Fruit fly (Drosophila melanogaster) whole organism, prepupa: ENCODE results near the gene CG5966.
A peak's percentile ranks its signal among the peaks of the same experiment; 100 is the strongest.

Experiments used
- CG10631 ChIP-seq: fragments of 200-800 bp; sonication (Bioruptor generic); optimal IDR thresholded peaks from 2 replicates; lab custom pipeline; 2016; ENCODE audit warnings: missing biosample characterization, missing genetic modification characterization
- CG11294 ChIP-seq: fragments of 200-800 bp; sonication (Bioruptor generic); IDR thresholded peaks from 2 replicates; pipeline ENCODE4 v1.3.6; 2022; ENCODE audit warnings: missing biosample characterization, missing genetic modification characterization
- CG1621 ChIP-seq: fragments of 200-800 bp; sonication (Bioruptor generic); optimal IDR thresholded peaks from 3 replicates; lab custom pipeline; 2018; ENCODE audit warnings: missing biosample characterization, mild to moderate bottlenecking, missing genetic modification characterization
- CG3032 ChIP-seq: fragments of 200-800 bp; optimal IDR thresholded peaks from 2 replicates; lab custom pipeline; 2019; ENCODE audit warnings: missing biosample characterization, mild to moderate bottlenecking, missing genetic modification characterization, moderate library complexity
- CG31627 ChIP-seq: fragments of 200-800 bp; sonication (Bioruptor generic); optimal IDR thresholded peaks from 3 replicates; lab custom pipeline; 2016; ENCODE audit warnings: missing biosample characterization, missing genetic modification characterization
- CG32006 ChIP-seq: fragments of 200-800 bp; sonication (Bioruptor generic); optimal IDR thresholded peaks from 3 replicates; lab custom pipeline; 2017; ENCODE audit warnings: missing biosample characterization, mild to moderate bottlenecking, missing genetic modification characterization
- CG34406 ChIP-seq: fragments of 200-800 bp; sonication (Bioruptor generic); optimal IDR thresholded peaks from 3 replicates; lab custom pipeline; 2016; ENCODE audit warnings: missing biosample characterization, missing genetic modification characterization
- CG4318 ChIP-seq: fragments of 200-800 bp; sonication (Bioruptor generic); optimal IDR thresholded peaks from 3 replicates; lab custom pipeline; 2017; ENCODE audit warnings: missing biosample characterization, mild to moderate bottlenecking, missing genetic modification characterization
- CG6276 ChIP-seq: fragments of 200-800 bp; sonication (Bioruptor generic); optimal IDR thresholded peaks from 2 replicates; lab custom pipeline; 2017; ENCODE audit warnings: missing biosample characterization, mild to moderate bottlenecking, missing genetic modification characterization
- CG6792 ChIP-seq: fragments of 200-800 bp; sonication (Bioruptor generic); optimal IDR thresholded peaks from 3 replicates; lab custom pipeline; 2016; ENCODE audit warnings: missing biosample characterization, missing genetic modification characterization
- CG6808 ChIP-seq: fragments of 200-800 bp; sonication (Bioruptor generic); optimal IDR thresholded peaks from 3 replicates; lab custom pipeline; 2017; ENCODE audit warnings: missing biosample characterization, missing genetic modification characterization, mild to moderate bottlenecking, moderate library complexity, missing genetic modification reagents
- CG6854 ChIP-seq: fragments of 200-800 bp; sonication (Bioruptor generic); optimal IDR thresholded peaks from 2 replicates; lab custom pipeline; 2017; ENCODE audit warnings: missing biosample characterization, mild to moderate bottlenecking, missing genetic modification characterization
- CG7368 ChIP-seq: fragments of 200-800 bp; sonication (Bioruptor generic); optimal IDR thresholded peaks from 3 replicates; lab custom pipeline; 2016; ENCODE audit warnings: missing biosample characterization, missing genetic modification characterization
- CG8119 ChIP-seq: fragments of 200-800 bp; sonication (Bioruptor generic); IDR thresholded peaks from 3 replicates; pipeline ENCODE4 v1.3.6; 2022; ENCODE audit warnings: missing biosample characterization, missing genetic modification characterization
- CG8632 ChIP-seq: fragments of 200-800 bp; sonication (Bioruptor generic); optimal IDR thresholded peaks from 3 replicates; lab custom pipeline; 2016; ENCODE audit warnings: missing biosample characterization, missing genetic modification characterization
- CG9139 ChIP-seq: fragments of 200-800 bp; sonication (Bioruptor generic); optimal IDR thresholded peaks from 3 replicates; lab custom pipeline; 2017; ENCODE audit warnings: missing biosample characterization, mild to moderate bottlenecking, missing genetic modification characterization
- Eip75B ChIP-seq: fragments of 200-800 bp; sonication (Bioruptor generic); optimal IDR thresholded peaks from 3 replicates; lab custom pipeline; 2016; ENCODE audit warnings: missing biosample characterization, missing genetic modification characterization
- Eip78C ChIP-seq: fragments of 200-800 bp; sonication (Bioruptor generic); peaks from one replicate; lab custom pipeline; 2016; ENCODE audit warnings: missing biosample characterization, missing genetic modification characterization
- Ets21C ChIP-seq: fragments of 200-800 bp; sonication (Bioruptor generic); optimal IDR thresholded peaks from 3 replicates; lab custom pipeline; 2016; ENCODE audit warnings: missing biosample characterization, missing genetic modification characterization
- Gug ChIP-seq: fragments of 200-800 bp; sonication (Bioruptor generic); IDR thresholded peaks from 2 replicates; pipeline ENCODE4 v1.3.6; 2022; ENCODE audit warnings: missing biosample characterization, missing genetic modification characterization
- Hr38 ChIP-seq: sonication (Bioruptor generic); optimal IDR thresholded peaks from 2 replicates; lab custom pipeline; 2016; ENCODE audit warnings: missing biosample characterization, missing genetic modification characterization
- Hr39 ChIP-seq: fragments of 200-800 bp; sonication (Bioruptor generic); optimal IDR thresholded peaks from 2 replicates; lab custom pipeline; 2016; ENCODE audit warnings: missing biosample characterization, missing genetic modification characterization
- Lpt ChIP-seq: fragments of 200-800 bp; sonication (Bioruptor generic); optimal IDR thresholded peaks from 3 replicates; lab custom pipeline; 2016; ENCODE audit warnings: missing biosample characterization, missing genetic modification characterization
- Met ChIP-seq: fragments of 200-800 bp; sonication (Bioruptor generic); optimal IDR thresholded peaks from 3 replicates; lab custom pipeline; 2016; ENCODE audit warnings: missing biosample characterization, missing genetic modification characterization
- Smox ChIP-seq: fragments of 200-800 bp; sonication (Bioruptor generic); optimal IDR thresholded peaks from 3 replicates; lab custom pipeline; 2016; ENCODE audit warnings: missing biosample characterization, missing genetic modification characterization
- Sox102F ChIP-seq: fragments of 200-800 bp; sonication (Bioruptor generic); optimal IDR thresholded peaks from 2 replicates; lab custom pipeline; 2016; ENCODE audit warnings: missing biosample characterization, mild to moderate bottlenecking, missing genetic modification characterization
- Sox14 ChIP-seq: fragments of 200-800 bp; sonication (Bioruptor generic); optimal IDR thresholded peaks from 3 replicates; lab custom pipeline; 2016; ENCODE audit warnings: missing biosample characterization, missing genetic modification characterization
- Sox15 ChIP-seq: fragments of 200-800 bp; sonication (Bioruptor generic); optimal IDR thresholded peaks from 3 replicates; lab custom pipeline; 2016; ENCODE audit warnings: missing biosample characterization, missing genetic modification characterization
- acj6 ChIP-seq: fragments of 200-800 bp; sonication (Bioruptor generic); optimal IDR thresholded peaks from 3 replicates; lab custom pipeline; 2016; ENCODE audit warnings: missing biosample characterization, missing genetic modification characterization
- dac ChIP-seq: fragments of 200-800 bp; sonication (Bioruptor generic); optimal IDR thresholded peaks from 2 replicates; lab custom pipeline; 2017; ENCODE audit warnings: missing biosample characterization, mild to moderate bottlenecking, missing genetic modification characterization
- dsx ChIP-seq: fragments of 200-800 bp; optimal IDR thresholded peaks from 3 replicates; lab custom pipeline; 2019; ENCODE audit warnings: missing biosample characterization, mild to moderate bottlenecking, missing genetic modification characterization, moderate library complexity; ENCODE audit not compliant: poor library complexity, severe bottlenecking
- eg ChIP-seq: fragments of 200-800 bp; sonication (Bioruptor generic); IDR thresholded peaks from 3 replicates; pipeline ENCODE4 v1.3.6; 2022; ENCODE audit warnings: missing biosample characterization, missing genetic modification characterization
- fd59A ChIP-seq: fragments of 200-800 bp; sonication (Bioruptor generic); optimal IDR thresholded peaks from 2 replicates; lab custom pipeline; 2017; ENCODE audit warnings: missing biosample characterization, mild to moderate bottlenecking, missing genetic modification characterization, missing genetic modification reagents
- fd85E ChIP-seq: fragments of 200-800 bp; sonication (Bioruptor generic); optimal IDR thresholded peaks from 3 replicates; lab custom pipeline; 2016; ENCODE audit warnings: missing biosample characterization, missing genetic modification characterization
- fkh ChIP-seq: fragments of 200-800 bp; sonication (Bioruptor generic); optimal IDR thresholded peaks from 3 replicates; lab custom pipeline; 2017; ENCODE audit warnings: missing biosample characterization, mild to moderate bottlenecking, missing genetic modification characterization, moderate library complexity
- net ChIP-seq: fragments of 200-800 bp; sonication (Bioruptor generic); optimal IDR thresholded peaks from 3 replicates; lab custom pipeline; 2016; ENCODE audit warnings: missing biosample characterization, missing genetic modification characterization
- pdm3 ChIP-seq: fragments of 200-800 bp; sonication (Bioruptor generic); optimal IDR thresholded peaks from 3 replicates; lab custom pipeline; 2016; ENCODE audit warnings: missing biosample characterization, missing genetic modification characterization
- spab ChIP-seq: fragments of 200-800 bp; sonication (Bioruptor generic); optimal IDR thresholded peaks from 2 replicates; lab custom pipeline; 2017; ENCODE audit warnings: missing biosample characterization, mild to moderate bottlenecking, missing genetic modification characterization, missing genetic modification reagents
- ss ChIP-seq, 2 experiments: fragments of 200-800 bp; sonication (Bioruptor generic); optimal IDR thresholded peaks; 2 replicates in 1 of 2; 3 replicates in 1 of 2; lab custom pipeline; 2017 to 2018; ENCODE audit warnings: mild to moderate bottlenecking in 2 of 2, missing biosample characterization in 2 of 2, missing genetic modification characterization in 2 of 2, moderate library complexity in 1 of 2
- svp ChIP-seq: fragments of 200-800 bp; sonication (Bioruptor generic); peaks from one replicate; lab custom pipeline; 2016; ENCODE audit warnings: missing biosample characterization, missing genetic modification characterization
- topi ChIP-seq: fragments of 200-800 bp; sonication (Bioruptor generic); optimal IDR thresholded peaks from 3 replicates; lab custom pipeline; 2016; ENCODE audit warnings: missing biosample characterization, missing genetic modification characterization
- vri ChIP-seq: fragments of 200-800 bp; sonication (Bioruptor generic); optimal IDR thresholded peaks from 3 replicates; lab custom pipeline; 2016; ENCODE audit warnings: missing biosample characterization, mild to moderate bottlenecking, missing genetic modification characterization

The CG5966 gene

DNA sequence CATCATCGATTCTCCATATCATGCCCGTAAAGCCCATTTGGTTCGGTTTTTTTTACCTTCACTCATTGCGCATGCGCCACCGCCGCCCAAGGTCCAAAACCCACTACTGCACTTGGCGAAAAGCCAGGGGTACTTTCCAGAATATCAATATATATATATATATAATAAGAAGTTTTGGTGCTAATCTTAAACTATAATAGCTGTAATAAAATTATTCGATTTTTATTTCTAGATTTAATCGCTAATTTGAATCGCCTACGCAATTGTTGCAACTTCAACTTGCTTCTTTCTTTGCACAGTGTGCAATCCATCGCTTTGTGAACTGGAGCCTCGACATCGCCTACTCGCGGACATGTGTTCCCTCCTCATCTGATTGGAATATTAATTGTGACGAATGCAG is 15.2 kb downstream of the CG5966 start (continued):
- TF ChIP-seq Eip75B (GFP tag; lab: Kevin White, UChicago): no peak
- no peak for TF ChIP-seq CG7368 (GFP tag; lab: Kevin White, UChicago)
- TF ChIP-seq CG6854 (GFP tag; lab: Kevin White, UChicago): no peak
- peak in 1 of 2 experiments; percentile 51 for TF ChIP-seq ss (GFP tag; optimal IDR thresholded peaks at IDR 0.05; lab: Kevin White, UChicago)
- TF ChIP-seq vri (GFP tag; lab: Kevin White, UChicago): no peak
- TF ChIP-seq CG8632: peak; percentile 36
- no peak for TF ChIP-seq fkh (GFP tag; lab: Kevin White, UChicago)
- no peak for TF ChIP-seq net
- TF ChIP-seq Lpt (GFP tag; lab: Kevin White, UChicago): no peak
- TF ChIP-seq fd85E (GFP tag; lab: Kevin White, UChicago): no peak
- peak; percentile 65 for TF ChIP-seq CG3032 (tag; lab: Kevin White, UChicago)
- TF ChIP-seq CG4318 (GFP tag; lab: Kevin White, UChicago): no peak
- TF ChIP-seq CG32006 (GFP tag; lab: Kevin White, UChicago): peak; percentile 44
- peak; percentile 35 for TF ChIP-seq acj6 (GFP tag; lab: Kevin White, UChicago)
- TF ChIP-seq topi (GFP tag; lab: Kevin White, UChicago): no peak
- peak; percentile 57 for TF ChIP-seq CG10631 (GFP tag; lab: Kevin White, UChicago)
- peak; percentile 52 for TF ChIP-seq svp (GFP tag; lab: Kevin White, UChicago)
- no peak for TF ChIP-seq Ets21C
- TF ChIP-seq CG9139: peak; percentile 58
- TF ChIP-seq Hr38 (GFP tag; lab: Kevin White, UChicago): no peak

- TF ChIP-seq CG10631 (GFP tag; lab: Kevin White, UChicago) (no peak), Sox102F (GFP tag; lab: Kevin White, UChicago) (no peak), CG6792 (GFP tag; lab: Kevin White, UChicago) (no peak), CG3032 (tag; lab: Kevin White, UChicago) (no peak), CG34406 (GFP tag; lab: Kevin White, UChicago) (no peak), Met (no peak), CG1621 (no peak), Hr38 (GFP tag; lab: Kevin White, UChicago) (no peak), CG6854 (GFP tag; lab: Kevin White, UChicago) (no peak), spab (GFP tag; lab: Kevin White, UChicago) (no peak), acj6 (GFP tag; lab: Kevin White, UChicago) (no peak), CG4318 (GFP tag; lab: Kevin White, UChicago) (no peak), Sox14 (no peak), pdm3 (GFP tag; lab: Kevin White, UChicago) (no peak), Eip75B (GFP tag; lab: Kevin White, UChicago) (no peak)
- TF ChIP-seq, all 60 proteins: peak for 0
Measured at dm6 chrX:6007502-6007901, 18.9 kb downstream of the CG5966 start.

DNA sequence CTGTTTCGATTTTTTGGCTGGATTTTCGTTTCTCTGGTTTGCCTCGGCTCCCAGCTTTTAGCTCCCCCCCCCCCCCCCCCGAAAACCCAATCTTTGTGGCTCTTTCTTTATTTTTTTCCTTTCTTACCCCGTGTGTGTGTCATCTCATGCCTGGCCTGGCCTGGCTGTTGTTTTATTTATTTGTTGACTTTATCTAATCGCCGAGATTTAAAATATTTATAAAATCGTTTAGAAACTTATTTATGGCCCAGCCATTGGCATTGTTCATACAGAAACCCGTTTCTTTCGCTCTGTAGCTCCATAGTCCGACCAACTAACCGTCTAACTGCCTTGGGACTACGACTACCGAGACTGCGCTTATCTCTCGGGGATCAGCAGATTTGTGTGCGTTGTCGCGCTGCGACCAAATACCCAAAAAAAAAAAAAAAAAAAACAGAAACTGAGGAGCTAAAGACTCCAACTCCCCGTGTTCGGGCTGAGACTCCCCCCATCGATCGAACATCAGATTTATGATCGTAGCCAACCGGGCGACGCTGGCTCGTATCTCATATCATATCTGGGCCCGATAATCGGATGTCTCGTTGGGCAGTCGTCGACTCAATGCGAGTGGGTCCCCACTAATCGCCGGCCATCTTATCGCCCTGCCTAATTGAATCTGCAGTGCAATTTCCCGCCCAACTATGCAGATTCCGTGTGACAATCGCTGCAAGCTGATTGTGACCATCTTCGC is 22.1 kb downstream of the CG5966 start:
- TF ChIP-seq CG6276 (GFP tag; lab: Kevin White, UChicago): no peak
- TF ChIP-seq CG8119 (GFP tag; lab: Robert Waterston, UW): no peak

dm6 chrX:6012976-6013684 is 24.5 kb downstream of the CG5966 start, which contains the start of gene mab-21:
Gene mab-21, minus strand, starts transcription at chrX:6013181.
- TF ChIP-seq ss (GFP tag; optimal IDR thresholded peaks at IDR 0.05; lab: Kevin White, UChicago) (peak; percentile 18 to 40), topi (GFP tag; lab: Kevin White, UChicago) (no peak), CG11294 (GFP tag; lab: Robert Waterston, UW) (no peak), svp (GFP tag; lab: Kevin White, UChicago) (no peak), Hr39 (no peak), CG3032 (tag; lab: Kevin White, UChicago) (no peak), Smox (no peak), CG8632 (no peak), fkh (GFP tag; lab: Kevin White, UChicago) (peak; percentile 76), eg (no peak), fd59A (GFP tag; lab: Kevin White, UChicago) (no peak), dsx (GFP tag; lab: Kevin White, UChicago) (no peak), CG31627 (GFP tag; lab: Kevin White, UChicago) (no peak), Eip78C (GFP tag; lab: Kevin White, UChicago) (peak; percentile 46), CG32006 (GFP tag; lab: Kevin White, UChicago) (no peak), CG6854 (GFP tag; lab: Kevin White, UChicago) (no peak), Gug (GFP tag; lab: Robert Waterston, UW) (no peak), CG8119 (GFP tag; lab: Robert Waterston, UW) (no peak), vri (GFP tag; lab: Kevin White, UChicago) (no peak), dac (GFP tag; lab: Kevin White, UChicago) (no peak), Sox14 (no peak), spab (GFP tag; lab: Kevin White, UChicago) (no peak), CG6808 (GFP tag; lab: Kevin White, UChicago) (no peak), Sox15 (no peak)
